Worm (Caenorhabditis elegans) whole organism, mixed stage, embryonic: Measurements from ENCODE around the gene spin-1.
A peak's percentile ranks its signal among the peaks of the same experiment; 100 is the strongest.

ENCODE experiments used
- M03D4.4 ChIP-seq: sonication (generic microtip); optimal IDR thresholded peaks from 2 replicates; lab custom pipeline; 2017; ENCODE audit warnings: mild to moderate bottlenecking, missing genetic modification characterization, missing compliant biosample characterization
- bed-3 ChIP-seq: fragments of 200-800 bp; sonication (Bioruptor generic); optimal IDR thresholded peaks from 3 replicates; lab custom pipeline; 2018; ENCODE audit warnings: mild to moderate bottlenecking, missing genetic modification characterization, moderate library complexity, missing compliant biosample characterization
- ceh-43 ChIP-seq: fragments of 200-800 bp; sonication (Bioruptor generic); optimal IDR thresholded peaks from 2 replicates; lab custom pipeline; 2018; ENCODE audit warnings: mild to moderate bottlenecking, missing genetic modification characterization, moderate library complexity, missing compliant biosample characterization
- ceh-83 ChIP-seq: fragments of 200-800 bp; sonication (Bioruptor generic); optimal IDR thresholded peaks from 2 replicates; lab custom pipeline; 2018; ENCODE audit warnings: mild to moderate bottlenecking, missing genetic modification characterization, missing compliant biosample characterization
- ces-1 ChIP-seq: fragments of 150-350 bp; optimal IDR thresholded peaks from 2 replicates; lab custom pipeline; 2014; ENCODE audit warnings: missing biosample characterization, missing genetic modification reagents, missing genetic modification characterization
- cnd-1 ChIP-seq: fragments of 200-800 bp; sonication (Bioruptor generic); optimal IDR thresholded peaks from 2 replicates; lab custom pipeline; 2018; ENCODE audit warnings: mild to moderate bottlenecking, missing genetic modification characterization, missing compliant biosample characterization
- drap-1 ChIP-seq: fragments of 200-800 bp; sonication (Bioruptor generic); optimal IDR thresholded peaks from 3 replicates; lab custom pipeline; 2018; ENCODE audit warnings: mild to moderate bottlenecking, missing genetic modification characterization, missing compliant biosample characterization
- elt-3 ChIP-seq: fragments of 150-350 bp; optimal IDR thresholded peaks from 2 replicates; lab custom pipeline; 2014; ENCODE audit warnings: missing biosample characterization, missing genetic modification characterization
- flh-1 ChIP-seq: fragments of 200-800 bp; sonication (Bioruptor generic); optimal IDR thresholded peaks from 2 replicates; lab custom pipeline; 2018; ENCODE audit warnings: mild to moderate bottlenecking, missing genetic modification characterization, moderate library complexity, missing compliant biosample characterization
- ham-2 ChIP-seq: fragments of 200-800 bp; sonication (Bioruptor generic); optimal IDR thresholded peaks from 2 replicates; lab custom pipeline; 2018; ENCODE audit warnings: mild to moderate bottlenecking, missing genetic modification characterization, missing compliant biosample characterization
- lin-13 ChIP-seq: fragments of 150-350 bp; optimal IDR thresholded peaks from 2 replicates; lab custom pipeline; 2014; ENCODE audit warnings: missing biosample characterization, missing genetic modification characterization
- lin-32 ChIP-seq: fragments of 200-800 bp; sonication (Bioruptor generic); optimal IDR thresholded peaks from 2 replicates; lab custom pipeline; 2018; ENCODE audit warnings: mild to moderate bottlenecking, missing genetic modification characterization, missing compliant biosample characterization
- lsy-2 ChIP-seq: fragments of 150-350 bp; optimal IDR thresholded peaks from 2 replicates; lab custom pipeline; 2014; ENCODE audit warnings: missing biosample characterization, missing genetic modification characterization
- mab-5 ChIP-seq: fragments of 150-350 bp; optimal IDR thresholded peaks from 2 replicates; lab custom pipeline; 2014; ENCODE audit warnings: missing biosample characterization, missing genetic modification characterization
- mep-1 ChIP-seq: fragments of 150-350 bp; optimal IDR thresholded peaks from 2 replicates; lab custom pipeline; 2017; ENCODE audit warnings: missing biosample characterization, missing genetic modification reagents, missing genetic modification characterization, inconsistent platforms
- mls-2 ChIP-seq: sonication (generic microtip); optimal IDR thresholded peaks from 2 replicates; lab custom pipeline; 2016; ENCODE audit warnings: mild to moderate bottlenecking, missing genetic modification characterization, moderate library complexity, missing compliant biosample characterization
- nhr-12 ChIP-seq: fragments of 150-350 bp; optimal IDR thresholded peaks from 2 replicates; lab custom pipeline; 2014; ENCODE audit warnings: missing biosample characterization, missing genetic modification characterization
- nhr-2 ChIP-seq: fragments of 150-350 bp; optimal IDR thresholded peaks from 2 replicates; lab custom pipeline; 2014; ENCODE audit warnings: missing biosample characterization, missing genetic modification characterization
- nhr-237 ChIP-seq: fragments of 150-350 bp; optimal IDR thresholded peaks from 2 replicates; lab custom pipeline; 2014; ENCODE audit warnings: missing biosample characterization, missing genetic modification characterization
- nhr-28 ChIP-seq: fragments of 150-350 bp; optimal IDR thresholded peaks from 2 replicates; lab custom pipeline; 2014; ENCODE audit warnings: missing biosample characterization, missing genetic modification characterization
- pha-4 ChIP-seq: fragments of 150-350 bp; optimal IDR thresholded peaks from 2 replicates; lab custom pipeline; 2018; ENCODE audit warnings: missing biosample characterization, missing genetic modification reagents, missing genetic modification characterization
- snpc-4 ChIP-seq: fragments of 150-350 bp; optimal IDR thresholded peaks from 2 replicates; lab custom pipeline; 2014; ENCODE audit warnings: missing biosample characterization, missing genetic modification characterization
- sptf-1 ChIP-seq: sonication (generic microtip); optimal IDR thresholded peaks from 2 replicates; lab custom pipeline; 2017; ENCODE audit warnings: mild to moderate bottlenecking, missing genetic modification characterization, moderate library complexity, missing compliant biosample characterization
- tbx-8 ChIP-seq: fragments of 200-800 bp; sonication (Bioruptor generic); optimal IDR thresholded peaks from 2 replicates; lab custom pipeline; 2018; ENCODE audit warnings: mild to moderate bottlenecking, missing genetic modification characterization, moderate library complexity, missing compliant biosample characterization
- unc-120 ChIP-seq: sonication (generic microtip); optimal IDR thresholded peaks from 2 replicates; lab custom pipeline; 2017; ENCODE audit warnings: missing genetic modification characterization, missing compliant biosample characterization; ENCODE audit not compliant: poor library complexity, severe bottlenecking
- zip-8 ChIP-seq: fragments of 150-350 bp; optimal IDR thresholded peaks from 2 replicates; lab custom pipeline; 2014; ENCODE audit warnings: missing biosample characterization, missing genetic modification characterization
- ztf-11 ChIP-seq: fragments of 150-350 bp; optimal IDR thresholded peaks from 2 replicates; lab custom pipeline; 2014; ENCODE audit warnings: missing biosample characterization, missing genetic modification characterization

The spin-1 gene

ce11 chrV:12095865-12096264 is 18.9 kb upstream of the spin-1 start, which contains the start of gene nhr-207:
Gene nhr-207 (plus strand): TSS chrV:12096146.
- TF ChIP-seq ces-1, result peak; percentile 28
- TF ChIP-seq lsy-2 (tag; lab: Kevin White, UChicago), result no peak
- TF ChIP-seq, all 35 proteins: peak for 1

DNA sequence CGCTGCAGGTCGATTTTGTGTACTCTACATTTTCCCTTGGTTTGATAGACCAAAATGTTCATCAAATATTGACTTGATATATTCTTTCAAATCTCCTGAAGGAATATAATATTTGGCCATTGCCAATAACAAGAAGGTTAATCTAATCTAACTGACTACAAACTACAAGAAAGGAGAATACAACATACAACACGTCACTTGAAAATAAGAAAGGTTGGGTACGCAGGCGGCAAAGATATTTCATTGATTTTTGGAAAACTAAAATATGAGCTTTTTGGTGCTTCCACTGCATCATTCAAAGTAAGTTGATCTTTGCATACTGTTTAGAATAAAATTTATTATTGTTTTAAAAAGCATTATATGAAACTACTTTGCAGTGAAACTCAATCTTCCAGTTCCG is 16.7 kb upstream of the spin-1 start, which contains the start of gene nhr-209:
Gene nhr-209, plus strand, starts transcription at position 27 of the 400 bp plus-strand sequence.
- TF ChIP-seq tbx-8 (GFP tag; lab: Kevin White, UChicago) (no peak), M03D4.4 (tag; lab: Kevin White, UChicago) (no peak), pha-4 (tag; lab: Kevin White, UChicago) (no peak), nhr-2 (tag; lab: Kevin White, UChicago) (no peak), ceh-43 (no peak), zip-8 (tag; lab: Kevin White, UChicago) (no peak), ztf-11 (tag; lab: Kevin White, UChicago) (no peak), bed-3 (GFP tag; lab: Kevin White, UChicago) (no peak), nhr-237 (tag; lab: Kevin White, UChicago) (no peak), cnd-1 (tag; lab: Kevin White, UChicago) (no peak), flh-1 (GFP tag; lab: Kevin White, UChicago) (no peak), drap-1 (GFP tag; lab: Kevin White, UChicago) (no peak), ham-2 (no peak), snpc-4 (no peak)

- peak; percentile 27 for TF ChIP-seq nhr-237 (tag; lab: Kevin White, UChicago)
- no peak for TF ChIP-seq ceh-83 (GFP tag; lab: Kevin White, UChicago)
Measured at ce11 chrV:12100794-12101343, 13.9 kb upstream of the spin-1 start, which contains the start of gene nhr-154. Gene nhr-154 (plus strand): TSS chrV:12101293.

ce11 chrV:12103920-12104319 is 10.9 kb upstream of the spin-1 start, which contains the start of gene nhr-153:
Gene nhr-153 (plus strand): TSS chrV:12104220.
- no peak for TF ChIP-seq snpc-4
- TF ChIP-seq cnd-1 (tag; lab: Kevin White, UChicago), result no peak
- no peak for TF ChIP-seq tbx-8 (GFP tag; lab: Kevin White, UChicago)
- TF ChIP-seq drap-1 (GFP tag; lab: Kevin White, UChicago), result no peak

DNA sequence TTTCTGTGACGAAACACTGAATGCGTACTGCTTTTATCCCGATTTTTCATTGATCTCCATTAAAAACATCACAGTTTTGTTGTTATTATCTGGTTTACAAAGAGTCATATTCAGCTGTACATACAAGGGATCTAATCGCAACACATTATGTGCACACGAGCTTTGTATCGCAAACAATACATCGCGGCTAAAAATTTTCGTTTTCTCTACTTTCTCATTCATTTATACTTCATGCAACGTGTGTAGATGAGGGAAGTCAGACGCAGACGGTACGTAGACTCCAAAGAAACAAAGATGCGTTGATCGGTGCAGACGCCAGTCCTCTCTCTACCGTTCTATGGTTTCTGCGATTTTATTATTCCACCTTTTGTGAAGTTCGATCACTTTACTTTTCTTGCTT is 8.0 kb upstream of the spin-1 start, which contains the start of gene nhr-136:
Gene nhr-136, plus strand, starts transcription at position 301 of the 400 bp plus-strand sequence.
- TF ChIP-seq unc-120 (tag; lab: Kevin White, UChicago) (no peak), lin-13 (tag; lab: Kevin White, UChicago) (no peak), ham-2 (peak; percentile 9)

DNA sequence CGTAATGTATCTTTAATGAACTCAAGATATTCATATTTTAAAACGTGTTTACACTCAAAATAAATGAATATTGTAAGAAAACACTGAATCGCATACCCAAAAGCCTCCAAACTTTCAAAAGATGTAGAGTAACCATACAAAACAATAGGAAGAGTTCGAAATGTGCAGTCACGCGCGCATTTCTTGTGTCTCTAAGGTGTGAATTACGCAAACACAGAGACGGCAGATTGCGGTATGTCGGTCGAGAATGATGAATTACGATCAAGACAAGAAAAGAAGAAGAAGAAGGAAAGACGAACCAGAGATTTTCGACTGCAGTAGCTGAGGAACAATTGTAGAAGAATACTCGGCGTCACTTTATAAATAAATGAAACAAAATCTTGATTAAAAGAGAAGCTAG is 3.3 kb upstream of the spin-1 start, which contains the start of gene lhpp-1:
Gene lhpp-1, minus strand, starts transcription at position 354 of the 400 bp plus-strand sequence.
- TF ChIP-seq zip-8 (tag; lab: Kevin White, UChicago) (peak; percentile 47), pha-4 (tag; lab: Kevin White, UChicago) (no peak), ceh-83 (GFP tag; lab: Kevin White, UChicago) (no peak), nhr-28 (tag; lab: Kevin White, UChicago) (no peak), nhr-12 (no peak)

- TF ChIP-seq lin-32 (no peak), bed-3 (GFP tag; lab: Kevin White, UChicago) (no peak), ztf-11 (tag; lab: Kevin White, UChicago) (no peak), nhr-237 (tag; lab: Kevin White, UChicago) (no peak), lsy-2 (tag; lab: Kevin White, UChicago) (no peak), nhr-12 (no peak), tbx-8 (GFP tag; lab: Kevin White, UChicago) (no peak), mls-2 (no peak)
- TF ChIP-seq, all 35 proteins: peak for 0
Measured at ce11 chrV:12113726-12114125, 1.1 kb upstream of the spin-1 start.

ce11 chrV:12115150-12115549 is 357 bp downstream of the spin-1 start:
- TF ChIP-seq elt-3 (tag; lab: Kevin White, UChicago), result no peak
- TF ChIP-seq mep-1 (tag; lab: Kevin White, UChicago), result no peak
- no peak for TF ChIP-seq pha-4 (tag; lab: Kevin White, UChicago)
- TF ChIP-seq mab-5 (tag; lab: Kevin White, UChicago), result no peak
- TF ChIP-seq sptf-1 (tag; lab: Kevin White, UChicago), result no peak
- no peak for TF ChIP-seq zip-8 (tag; lab: Kevin White, UChicago)
- no peak for TF ChIP-seq nhr-2 (tag; lab: Kevin White, UChicago)
- no peak for TF ChIP-seq snpc-4
